Fruit fly (Drosophila melanogaster) whole organism, embryonic: Measurements from ENCODE around the gene Jhbp3.

Source experiments
- Awh ChIP-seq: fragments of 200-800 bp; sonication (Bioruptor generic); IDR thresholded peaks from 2 replicates; pipeline ENCODE4, ENCODE4 v1.3.6; 2022; ENCODE audit warnings: missing biosample characterization, missing genetic modification characterization
- Blimp-1 ChIP-seq: fragments of 200-800 bp; sonication (Bioruptor generic); optimal IDR thresholded peaks from 3 replicates; lab custom pipeline; 2018; ENCODE audit warnings: missing biosample characterization, missing genetic modification characterization, mild to moderate bottlenecking, moderate library complexity, missing genetic modification reagents
- CG10209 ChIP-seq: fragments of 200-800 bp; sonication (Bioruptor generic); optimal IDR thresholded peaks from 3 replicates; lab custom pipeline; 2017; ENCODE audit warnings: missing biosample characterization, mild to moderate bottlenecking, missing genetic modification characterization, missing genetic modification reagents
- CG10431 ChIP-seq: fragments of 200-800 bp; sonication (Bioruptor generic); optimal IDR thresholded peaks from 3 replicates; lab custom pipeline; 2018; ENCODE audit warnings: missing biosample characterization, mild to moderate bottlenecking, missing genetic modification characterization
- CG12104 ChIP-seq: fragments of 200-800 bp; sonication (Bioruptor generic); optimal IDR thresholded peaks from 3 replicates; lab custom pipeline; 2016; ENCODE audit warnings: missing biosample characterization, missing genetic modification characterization
- CG13894 ChIP-seq: fragments of 200-800 bp; sonication (Bioruptor generic); optimal IDR thresholded peaks from 3 replicates; lab custom pipeline; 2018; ENCODE audit warnings: missing biosample characterization, mild to moderate bottlenecking, missing genetic modification characterization, moderate library complexity
- CG14014 ChIP-seq: fragments of 200-800 bp; sonication (Bioruptor generic); IDR thresholded peaks from 2 replicates; pipeline ENCODE4 v1.3.6; 2022; ENCODE audit warnings: missing biosample characterization, missing genetic modification characterization
- CG14050 ChIP-seq: fragments of 200-800 bp; sonication (Bioruptor generic); IDR thresholded peaks from 3 replicates; pipeline ENCODE4 v1.3.6; 2022; ENCODE audit warnings: missing biosample characterization, missing genetic modification characterization
- CG14965 ChIP-seq: fragments of 200-800 bp; sonication (Bioruptor generic); optimal IDR thresholded peaks from 2 replicates; lab custom pipeline; 2016; ENCODE audit warnings: missing biosample characterization, missing genetic modification characterization, borderline replicate concordance
- CG17361 ChIP-seq: fragments of 200-800 bp; sonication (Bioruptor generic); IDR thresholded peaks from 3 replicates; pipeline ENCODE4 v1.3.6; 2022; ENCODE audit warnings: missing biosample characterization, missing genetic modification characterization
- CG18599 ChIP-seq: fragments of 200-800 bp; sonication (Bioruptor generic); optimal IDR thresholded peaks from 3 replicates; lab custom pipeline; 2017; ENCODE audit warnings: missing biosample characterization, missing genetic modification characterization, mild to moderate bottlenecking, moderate library complexity, missing genetic modification reagents
- CG2199 ChIP-seq: fragments of 200-800 bp; sonication (Bioruptor generic); IDR thresholded peaks from 3 replicates; pipeline ENCODE4 v1.3.6; 2022; ENCODE audit warnings: missing biosample characterization, missing genetic modification characterization
- CG31224 ChIP-seq: fragments of 200-800 bp; sonication (Bioruptor generic); IDR thresholded peaks from 2 replicates; pipeline ENCODE4 v1.3.6; 2022; ENCODE audit warnings: missing biosample characterization, missing genetic modification characterization
- CG4360 ChIP-seq: fragments of 200-800 bp; sonication (Bioruptor generic); IDR thresholded peaks from 2 replicates; pipeline ENCODE4 v1.3.6; 2022; ENCODE audit warnings: missing biosample characterization, missing genetic modification characterization
- CG9932 ChIP-seq: fragments of 200-800 bp; sonication (Bioruptor generic); IDR thresholded peaks from 2 replicates; pipeline ENCODE4 v1.3.6; 2022; ENCODE audit warnings: missing biosample characterization, missing genetic modification characterization
- CoRest ChIP-seq: fragments of 200-800 bp; sonication (Bioruptor generic); optimal IDR thresholded peaks from 3 replicates; lab custom pipeline; 2018; ENCODE audit warnings: missing biosample characterization, mild to moderate bottlenecking, missing genetic modification characterization, moderate library complexity
- D19A ChIP-seq: fragments of 200-800 bp; optimal IDR thresholded peaks from 3 replicates; lab custom pipeline; 2019; ENCODE audit warnings: missing biosample characterization, mild to moderate bottlenecking, missing genetic modification characterization, moderate library complexity
- ERR ChIP-seq: fragments of 200-800 bp; sonication (Bioruptor generic); optimal IDR thresholded peaks from 2 replicates; lab custom pipeline; 2016; ENCODE audit warnings: missing biosample characterization, missing genetic modification characterization
- Gsc ChIP-seq: fragments of 200-800 bp; sonication (Bioruptor generic); IDR thresholded peaks from 2 replicates; pipeline ENCODE4 v1.3.6; 2022; ENCODE audit warnings: missing biosample characterization, missing genetic modification characterization
- Hey ChIP-seq: fragments of 200-800 bp; sonication (Bioruptor generic); optimal IDR thresholded peaks from 3 replicates; lab custom pipeline; 2018; ENCODE audit warnings: missing biosample characterization, mild to moderate bottlenecking, missing genetic modification characterization
- Mad ChIP-seq: fragments of 200-800 bp; sonication (Bioruptor generic); optimal IDR thresholded peaks from 2 replicates; lab custom pipeline; 2016; ENCODE audit warnings: missing biosample characterization, missing genetic modification characterization
- Myb ChIP-seq: fragments of 200-800 bp; sonication (Bioruptor generic); optimal IDR thresholded peaks from 2 replicates; lab custom pipeline; 2016; ENCODE audit warnings: missing biosample characterization, missing genetic modification characterization
- PHDP ChIP-seq: fragments of 200-800 bp; sonication (Bioruptor generic); optimal IDR thresholded peaks from 3 replicates; lab custom pipeline; 2018; ENCODE audit warnings: missing biosample characterization, mild to moderate bottlenecking, missing genetic modification characterization, moderate library complexity
- Poxn ChIP-seq: fragments of 200-800 bp; sonication (Bioruptor generic); IDR thresholded peaks from 2 replicates; pipeline ENCODE4 v1.3.6; 2022; ENCODE audit warnings: missing biosample characterization, missing genetic modification characterization
- Xbp1 ChIP-seq: fragments of 200-800 bp; sonication (Bioruptor generic); optimal IDR thresholded peaks from 3 replicates; lab custom pipeline; 2016; ENCODE audit warnings: missing biosample characterization, mild to moderate bottlenecking, missing genetic modification characterization
- ab ChIP-seq: fragments of 200-800 bp; sonication (Bioruptor generic); optimal IDR thresholded peaks from 2 replicates; lab custom pipeline; 2016; ENCODE audit warnings: missing biosample characterization, missing genetic modification characterization
- abd-A ChIP-seq: fragments of 200-800 bp; sonication (Bioruptor generic); optimal IDR thresholded peaks from 3 replicates; lab custom pipeline; 2019; ENCODE audit warnings: missing biosample characterization, mild to moderate bottlenecking, missing genetic modification characterization, moderate library complexity
- aop ChIP-seq: fragments of 200-800 bp; sonication (Bioruptor generic); IDR thresholded peaks from 2 replicates; pipeline ENCODE4 v1.3.6; 2022; ENCODE audit warnings: missing biosample characterization, missing genetic modification characterization
- chinmo ChIP-seq: fragments of 200-800 bp; sonication (Bioruptor generic); IDR thresholded peaks from 4 replicates; pipeline ENCODE4 v1.3.6; 2022; ENCODE audit warnings: missing biosample characterization, missing genetic modification characterization; ENCODE audit not compliant: partially characterized antibody
- ci ChIP-seq: fragments of 200-800 bp; sonication (Bioruptor generic); IDR thresholded peaks from 3 replicates; pipeline ENCODE4 v1.3.6; 2022; ENCODE audit warnings: missing biosample characterization, missing genetic modification characterization
- corto ChIP-seq: fragments of 200-800 bp; sonication (Bioruptor generic); optimal IDR thresholded peaks from 2 replicates; lab custom pipeline; 2016; ENCODE audit warnings: missing biosample characterization, mild to moderate bottlenecking, missing genetic modification characterization, moderate library complexity
- crol ChIP-seq: fragments of 200-800 bp; sonication (Bioruptor generic); IDR thresholded peaks from 2 replicates; pipeline ENCODE4 v1.3.6; 2022; ENCODE audit warnings: missing biosample characterization, missing genetic modification characterization
- dm ChIP-seq: fragments of 200-800 bp; sonication (Bioruptor generic); optimal IDR thresholded peaks from 3 replicates; lab custom pipeline; 2016; ENCODE audit warnings: missing biosample characterization, missing genetic modification characterization
- dmrt99B ChIP-seq: fragments of 200-800 bp; sonication (Bioruptor generic); optimal IDR thresholded peaks from 2 replicates; lab custom pipeline; 2018; ENCODE audit warnings: missing biosample characterization, mild to moderate bottlenecking, missing genetic modification characterization, moderate library complexity
- eve ChIP-seq, 2 experiments: fragments of >200 bp; optimal IDR thresholded peaks; 2 replicates each; lab custom pipeline; 2017; ENCODE audit warnings: missing biosample characterization in 2 of 2, missing genetic modification characterization in 2 of 2
- eyg ChIP-seq: fragments of 200-800 bp; sonication (Bioruptor generic); optimal IDR thresholded peaks from 3 replicates; lab custom pipeline; 2016; ENCODE audit warnings: missing biosample characterization, missing genetic modification characterization
- gsb-n ChIP-seq: fragments of 200-800 bp; sonication (Bioruptor generic); optimal IDR thresholded peaks from 3 replicates; lab custom pipeline; 2018; ENCODE audit warnings: missing biosample characterization, mild to moderate bottlenecking, missing genetic modification characterization
- kni ChIP-seq: fragments of 200-800 bp; sonication (Bioruptor generic); optimal IDR thresholded peaks from 3 replicates; lab custom pipeline; 2017; ENCODE audit warnings: mild to moderate bottlenecking, missing biosample characterization, missing genetic modification reagents, missing genetic modification characterization
- lov ChIP-seq, 2 experiments: fragments of 200-800 bp in 1 of 2; fragments of >200 bp in 1 of 2; sonication (Bioruptor generic) in 1 of 2; IDR thresholded peaks in 1 of 2; optimal IDR thresholded peaks in 1 of 2; 2 replicates in 1 of 2; 3 replicates in 1 of 2; pipeline versions ENCODE4 v1.3.6 to Lab custom; 2017 to 2022; ENCODE audit warnings: missing biosample characterization in 1 of 2, missing genetic modification characterization in 1 of 2
- oc ChIP-seq: fragments of 200-800 bp; sonication (Bioruptor generic); optimal IDR thresholded peaks from 2 replicates; lab custom pipeline; 2018; ENCODE audit warnings: missing biosample characterization, mild to moderate bottlenecking, missing genetic modification characterization, moderate library complexity
- pros ChIP-seq: fragments of 200-800 bp; sonication (Bioruptor generic); optimal IDR thresholded peaks from 3 replicates; lab custom pipeline; 2019; ENCODE audit warnings: missing biosample characterization, mild to moderate bottlenecking, missing genetic modification characterization, moderate library complexity
- sens ChIP-seq: fragments of 200-800 bp; sonication (Bioruptor generic); peaks from one replicate; lab custom pipeline; 2016; ENCODE audit warnings: missing biosample characterization, missing genetic modification characterization
- sr ChIP-seq: fragments of 200-800 bp; sonication (Bioruptor generic); IDR thresholded peaks from 3 replicates; pipeline ENCODE4 v1.3.6; 2022; ENCODE audit warnings: missing biosample characterization, missing genetic modification characterization
- tll ChIP-seq, 2 experiments: fragments of 200-800 bp in 1 of 2; fragments of >200 bp in 1 of 2; sonication (Bioruptor generic) in 1 of 2; optimal IDR thresholded peaks; 2 replicates each; lab custom pipeline; 2017 to 2019; ENCODE audit warnings: missing biosample characterization in 2 of 2, missing genetic modification characterization in 2 of 2, mild to moderate bottlenecking in 1 of 2, moderate library complexity in 1 of 2
- vvl ChIP-seq: fragments of 200-800 bp; sonication (Bioruptor generic); IDR thresholded peaks from 2 replicates; pipeline ENCODE4 v1.3.6; 2022; ENCODE audit warnings: missing biosample characterization, missing genetic modification characterization
- zen ChIP-seq: fragments of 200-800 bp; sonication (Bioruptor generic); optimal IDR thresholded peaks from 3 replicates; lab custom pipeline; 2018; ENCODE audit warnings: missing biosample characterization, mild to moderate bottlenecking, missing genetic modification characterization, moderate library complexity
- zfh2 ChIP-seq: fragments of 200-800 bp; sonication (Bioruptor generic); optimal IDR thresholded peaks from 2 replicates; lab custom pipeline; 2016; ENCODE audit warnings: missing biosample characterization, missing genetic modification characterization

The Jhbp3 gene

dm6 chr3R:4984688-4985087 lies 29.6 kb upstream of the Jhbp3 start (continued):
- TF ChIP-seq ci (GFP tag; lab: Robert Waterston, UW) (peak; percentile 56; the same call in 2 of the 3 replicates), gsb-n (tag; lab: Kevin White, UChicago) (peak; percentile 20), eyg (GFP tag; lab: Kevin White, UChicago) (no peak), sens (GFP tag; lab: Kevin White, UChicago) (peak; percentile 64), CG13894 (tag; lab: Kevin White, UChicago) (peak; percentile 42), pros (GFP tag; lab: Kevin White, UChicago) (peak; percentile 88), CG31224 (GFP tag; lab: Robert Waterston, UW) (peak; percentile 12; the same call in 1 of the 2 replicates), CG9932 (GFP tag; lab: Robert Waterston, UW) (0 out of 2 replicates have a peak, but pooled peaks have one; percentile 18), corto (GFP tag; lab: Kevin White, UChicago) (no peak), D19A (tag; lab: Kevin White, UChicago) (no peak), lov (optimal IDR thresholded peaks at IDR 0.05; lab: Kevin White, UChicago) (no peak), lov (GFP tag; IDR thresholded peaks at IDR 0.05; lab: Robert Waterston, UW) (peak; percentile 74; the same call in 1 of the 3 replicates), kni (GFP tag; lab: Kevin White, UChicago) (peak; percentile 9), CG14050 (no peak), abd-A (peak; percentile 41), CG4360 (peak; percentile 36; the same call in 1 of the 2 replicates)
- TF ChIP-seq, all 482 proteins: peak for 21

dm6 chr3R:4984132-4984531 lies 29.1 kb upstream of the Jhbp3 start, which contains the start of gene CG14662:
CG14662 (minus strand) TSS chr3R:4984232.
- no peak for TF ChIP-seq CG14965 (GFP tag; lab: Kevin White, UChicago)
- peak in 1 of 2 experiments; percentile 25 for TF ChIP-seq eve (GFP tag; optimal IDR thresholded peaks at IDR 0.05; lab: Kevin White, UChicago)
- TF ChIP-seq Poxn (GFP tag; lab: Robert Waterston, UW) = no peak
- TF ChIP-seq zen (tag; lab: Kevin White, UChicago) = peak; percentile 28
- no peak for TF ChIP-seq Myb (GFP tag; lab: Kevin White, UChicago)
- no peak for TF ChIP-seq Gsc
- no peak for TF ChIP-seq CG18599 (GFP tag; lab: Kevin White, UChicago)

dm6 chr3R:4981076-4981593 lies 26.1 kb upstream of the Jhbp3 start:
- TF ChIP-seq CG31224 (GFP tag; lab: Robert Waterston, UW) (no peak), ab (GFP tag; lab: Kevin White, UChicago) (no peak), dmrt99B (tag; lab: Kevin White, UChicago) (no peak), aop (no peak), CoRest (tag; lab: Kevin White, UChicago) (no peak), CG2199 (GFP tag; lab: Robert Waterston, UW) (0 out of 3 replicates have a peak, but pooled peaks have one; percentile 6), oc (no peak), vvl (GFP tag; lab: Robert Waterston, UW) (no peak), ERR (GFP tag; lab: Kevin White, UChicago) (no peak), abd-A (peak; percentile 65), Awh (0 out of 2 replicates have a peak, but pooled peaks have one; percentile 21), CG17361 (no peak), CG10431 (GFP tag; lab: Kevin White, UChicago) (no peak), crol (GFP tag; lab: Robert Waterston, UW) (peak; percentile 91), Blimp-1 (GFP tag; lab: Kevin White, UChicago) (no peak), Mad (GFP tag; lab: Kevin White, UChicago) (no peak), CG10209 (GFP tag; lab: Kevin White, UChicago) (no peak), PHDP (tag; lab: Kevin White, UChicago) (no peak), zfh2 (GFP tag; lab: Kevin White, UChicago) (no peak), CG14014 (GFP tag; lab: Robert Waterston, UW) (no peak), chinmo (GFP tag; lab: Robert Waterston, UW) (0 out of 4 replicates have a peak, but pooled peaks have one; percentile 44), sr (no peak), tll (GFP tag; optimal IDR thresholded peaks at IDR 0.05; lab: Kevin White, UChicago) (no peak), dm (GFP tag; lab: Kevin White, UChicago) (no peak), CG12104 (GFP tag; lab: Kevin White, UChicago) (no peak), Xbp1 (GFP tag; lab: Kevin White, UChicago) (no peak), Hey (no peak)
